Fruit fly (Drosophila melanogaster): ENCODE data around the gene Slc45-1.

dm6 chr3L:9251678-9252077, 43.0 kb upstream of the Slc45-1 start, which contains the start of gene GluRIB:
- TF ChIP-seq usp (GFP tag; optimal IDR thresholded peaks at IDR 0.05) (no peak), EcR (GFP tag; optimal IDR thresholded peaks at IDR 0.05) (no peak), psq (optimal IDR thresholded peaks at IDR 0.05) (no peak), CG8478 (optimal IDR thresholded peaks at IDR 0.05) (no peak)
